Worm (Caenorhabditis elegans): ENCODE measurements around the gene F59E12.9.

Gene F59E12.9

DNA sequence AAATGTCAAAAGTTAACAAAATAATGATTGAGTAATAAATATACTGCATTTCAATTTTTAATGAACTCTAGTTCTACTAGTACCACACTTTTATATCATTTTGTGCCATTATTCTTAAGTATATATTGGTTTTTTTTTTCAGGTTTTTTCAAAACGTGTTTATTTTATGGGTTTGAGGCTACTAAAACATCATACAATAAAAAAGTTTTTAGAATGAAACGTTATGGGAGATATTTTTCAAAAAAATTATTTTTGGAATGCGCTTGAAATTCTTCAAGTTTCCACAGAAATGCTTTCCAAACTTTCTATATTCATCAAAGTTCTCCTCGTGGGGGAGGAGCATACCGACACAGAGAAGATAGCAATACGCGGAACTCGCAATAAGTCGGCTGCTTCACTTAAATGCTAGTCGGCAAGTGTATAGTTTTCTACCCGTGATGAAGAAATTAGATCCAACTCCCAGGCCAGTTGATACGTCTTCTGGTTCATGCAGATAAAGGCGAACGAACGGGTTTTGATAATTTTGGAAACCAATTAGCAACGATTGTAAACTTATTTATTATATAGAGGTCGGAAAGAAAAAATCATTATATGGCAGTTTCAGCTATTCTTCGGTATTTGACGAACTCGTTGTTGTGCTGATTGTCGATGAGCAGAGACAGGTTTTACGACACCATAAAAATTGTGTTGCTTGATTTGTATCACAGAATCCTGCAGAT is 47.4 kb downstream of the F59E12.9 start, which contains the start of gene C17G10.10 (continued):
- TF ChIP-seq ama-1 (optimal IDR thresholded peaks at IDR 0.05) (peak; percentile 97), daf-12 (tag; optimal IDR thresholded peaks at IDR 0.05) (no peak), mxl-3 (GFP tag; optimal IDR thresholded peaks at IDR 0.05) (peak; percentile 27), php-3 (GFP tag; IDR thresholded peaks at IDR 0.05) (no peak), dmd-9 (GFP tag; IDR thresholded peaks at IDR 0.05) (0 out of 2 replicates have a peak, but pooled peaks have one; percentile 18), fos-1 (tag; optimal IDR thresholded peaks at IDR 0.05) (no peak), fkh-10 (GFP tag; optimal IDR thresholded peaks at IDR 0.05) (no peak), snpc-4 (tag; optimal IDR thresholded peaks at IDR 0.05) (peak; percentile 93), nhr-11 (tag; optimal IDR thresholded peaks at IDR 0.05) (peak; percentile 26), T20F7.1 (GFP tag; optimal IDR thresholded peaks at IDR 0.05) (peak; percentile 62), rbr-2 (tag; optimal IDR thresholded peaks at IDR 0.05) (peak; percentile 67), nhr-28 (tag; optimal IDR thresholded peaks at IDR 0.05) (peak; percentile 72), spr-3 (GFP tag; optimal IDR thresholded peaks at IDR 0.05) (peak; percentile 70), unc-130 (GFP tag; optimal IDR thresholded peaks at IDR 0.05) (peak; percentile 39), lin-38 (GFP tag; IDR thresholded peaks at IDR 0.05) (peak; percentile 69), ceh-44 (GFP tag; IDR thresholded peaks at IDR 0.05) (0 out of 2 replicates have a peak, but pooled peaks have one; percentile 29), F10B5.3 (tag; optimal IDR thresholded peaks at IDR 0.05) (peak; percentile 24), snpc-1.2 (GFP tag; IDR thresholded peaks at IDR 0.05) (peak; percentile 75), dmd-6 (GFP tag; IDR thresholded peaks at IDR 0.05) (peak; percentile 72), zfp-3 (GFP tag; conservative IDR thresholded peaks at IDR 0.05) (0 out of 2 replicates have a peak, but pooled peaks have one; percentile 31), ztf-7 (tag; optimal IDR thresholded peaks at IDR 0.05) (peak; percentile 68), hlh-30 (tag; optimal IDR thresholded peaks at IDR 0.05; ENCODE audit: insufficient read depth) (peak; percentile 82), hmg-1.1 (GFP tag; IDR thresholded peaks at IDR 0.05) (peak; percentile 58; the same call in 1 of the 2 replicates), dve-1 (tag; optimal IDR thresholded peaks at IDR 0.05; ENCODE audit: insufficient read depth) (peak; percentile 89), mdl-1 (tag; optimal IDR thresholded peaks at IDR 0.05) (peak; percentile 3 to 64), pqm-1 (tag; optimal IDR thresholded peaks at IDR 0.05) (peak; percentile 33), tra-1 (GFP tag; IDR thresholded peaks at IDR 0.05) (no peak)

DNA sequence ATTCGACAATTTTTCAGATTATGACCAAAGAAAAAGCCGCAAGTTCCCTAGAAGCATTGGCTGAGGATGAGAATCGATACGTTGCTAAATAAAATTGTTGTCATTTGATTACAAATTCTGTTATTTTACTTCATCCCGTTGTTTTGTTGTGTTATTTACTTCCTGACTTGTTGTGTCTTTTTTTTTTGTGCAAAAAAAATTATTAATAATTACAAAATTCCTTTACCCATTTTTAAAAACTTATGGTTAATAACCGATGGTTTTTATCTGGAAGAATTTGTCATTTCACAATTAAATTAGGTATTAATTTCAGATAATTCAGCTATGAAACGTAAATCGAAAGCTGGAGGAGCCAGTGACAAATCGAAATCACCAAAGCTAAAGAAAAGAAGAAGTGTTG is 50.6 kb downstream of the F59E12.9 start, which contains the start of gene C17G10.1:
Gene C17G10.1 (plus strand): TSS at position 301 of the 400 bp plus-strand sequence.
- TF ChIP-seq lin-1 (GFP tag; IDR thresholded peaks at IDR 0.05) (no peak), zfp-2 (tag; optimal IDR thresholded peaks at IDR 0.05) (no peak), T20F7.1 (GFP tag; optimal IDR thresholded peaks at IDR 0.05) (no peak), madf-9 (GFP tag; conservative IDR thresholded peaks at IDR 0.05) (no peak), snpc-4 (tag; optimal IDR thresholded peaks at IDR 0.05) (no peak), nhr-6 (tag; optimal IDR thresholded peaks at IDR 0.05) (no peak), ama-1 (optimal IDR thresholded peaks at IDR 0.05) (no peak), unc-62 (GFP tag; optimal IDR thresholded peaks at IDR 0.05 in 1 of 2) (no peak), unc-62 (tag; optimal IDR thresholded peaks at IDR 0.05) (no peak), spr-1 (tag; optimal IDR thresholded peaks at IDR 0.05) (no peak)

DNA sequence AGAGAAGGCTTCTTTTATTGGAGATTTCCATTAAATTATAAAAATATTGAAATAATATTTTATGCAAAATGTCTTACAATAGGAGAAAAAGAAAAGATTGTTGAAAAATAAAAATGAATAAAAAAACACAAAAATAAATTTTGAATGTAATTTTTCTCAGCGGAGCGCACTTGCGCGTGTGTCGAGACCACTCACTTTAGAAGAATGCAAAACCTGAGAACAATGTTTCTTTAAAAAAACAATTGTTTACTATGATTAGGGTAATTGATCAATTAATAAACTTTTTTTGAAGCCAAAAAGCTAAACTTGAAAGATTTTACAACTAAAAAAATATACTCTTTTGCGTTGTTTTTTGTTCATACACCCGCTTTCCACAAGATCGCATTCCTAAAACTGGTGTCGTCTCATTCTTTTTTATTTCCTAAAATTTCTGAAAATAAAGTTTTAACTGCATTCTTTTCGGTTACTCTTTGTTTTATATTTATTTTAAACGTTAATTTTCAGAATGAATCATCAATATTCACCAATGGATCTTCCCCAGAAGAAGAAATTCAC is 52.6 kb downstream of the F59E12.9 start, which contains the start of gene ttc-4:
Gene ttc-4 (plus strand): TSS at position 505 of the 555 bp plus-strand sequence.
- TF ChIP-seq unc-130 (GFP tag; optimal IDR thresholded peaks at IDR 0.05), result peak; percentile 64
- no peak for TF ChIP-seq sdz-12 (GFP tag; optimal IDR thresholded peaks at IDR 0.05)
- TF ChIP-seq lin-13 (GFP tag; optimal IDR thresholded peaks at IDR 0.05), result peak; percentile 31
- TF ChIP-seq nhr-28 (tag; optimal IDR thresholded peaks at IDR 0.05), result peak; percentile 39
- TF ChIP-seq nhr-42 (GFP tag; IDR thresholded peaks at IDR 0.05), result no peak
- TF ChIP-seq lsy-2 (tag; optimal IDR thresholded peaks at IDR 0.05), result peak in 1 of 2 experiments; percentile 64
- TF ChIP-seq dve-1 (tag; optimal IDR thresholded peaks at IDR 0.05; ENCODE audit: insufficient read depth), result peak; percentile 54
- no peak for TF ChIP-seq F26F4.8 (GFP tag; conservative IDR thresholded peaks at IDR 0.05)
- TF ChIP-seq mxl-2 (GFP tag; conservative IDR thresholded peaks at IDR 0.05), result no peak
- peak; percentile 43 for TF ChIP-seq hlh-30 (tag; optimal IDR thresholded peaks at IDR 0.05; ENCODE audit: insufficient read depth)
- peak; percentile 18 for TF ChIP-seq rbr-2 (tag; optimal IDR thresholded peaks at IDR 0.05)
- peak in 1 of 2 experiments; percentile 0 for TF ChIP-seq mdl-1 (tag; optimal IDR thresholded peaks at IDR 0.05)
- peak; percentile 91 for TF ChIP-seq lin-38 (GFP tag; IDR thresholded peaks at IDR 0.05)
- TF ChIP-seq unc-62 (GFP tag; optimal IDR thresholded peaks at IDR 0.05 in 1 of 2), result peak in 1 of 2 experiments; percentile 21
- no peak for TF ChIP-seq unc-62 (tag; optimal IDR thresholded peaks at IDR 0.05)
- TF ChIP-seq mep-1 (tag; optimal IDR thresholded peaks at IDR 0.05), result peak; percentile 25
- no peak for TF ChIP-seq lin-39 (tag; optimal IDR thresholded peaks at IDR 0.05)
- no peak for TF ChIP-seq spr-1 (tag; optimal IDR thresholded peaks at IDR 0.05)
- TF ChIP-seq hmg-1.1 (GFP tag; IDR thresholded peaks at IDR 0.05), result no peak
- no peak for TF ChIP-seq F37D6.2 (tag; optimal IDR thresholded peaks at IDR 0.05)
- peak; percentile 25 for TF ChIP-seq T20F7.1 (GFP tag; optimal IDR thresholded peaks at IDR 0.05)
- peak; percentile 62 for TF ChIP-seq nhr-77 (tag; optimal IDR thresholded peaks at IDR 0.05)
- peak; percentile 39 for TF ChIP-seq dpl-1 (GFP tag; optimal IDR thresholded peaks at IDR 0.05)

All from whole organism, L4 larva.